Fruit fly (Drosophila melanogaster) whole organism, embryonic: ENCODE results near the gene CG31792.

ENCODE experiments used
- Blimp-1 ChIP-seq: fragments of 200-800 bp; sonication (Bioruptor generic); optimal IDR thresholded peaks from 3 replicates; lab custom pipeline; 2018; ENCODE audit warnings: missing biosample characterization, missing genetic modification characterization, mild to moderate bottlenecking, moderate library complexity, missing genetic modification reagents
- CG12659 ChIP-seq: fragments of 200-800 bp; sonication (Bioruptor generic); optimal IDR thresholded peaks from 3 replicates; lab custom pipeline; 2017; ENCODE audit warnings: mild to moderate bottlenecking, missing biosample characterization, missing genetic modification reagents, missing genetic modification characterization
- CG13775 ChIP-seq: fragments of 200-800 bp; sonication (Bioruptor generic); optimal IDR thresholded peaks from 3 replicates; lab custom pipeline; 2017; ENCODE audit warnings: missing biosample characterization, mild to moderate bottlenecking, missing genetic modification characterization
- CG15479 ChIP-seq: fragments of 200-800 bp; sonication (Bioruptor generic); optimal IDR thresholded peaks from 3 replicates; lab custom pipeline; 2019; ENCODE audit warnings: missing biosample characterization, mild to moderate bottlenecking, missing genetic modification characterization, moderate library complexity
- CG17829 ChIP-seq: fragments of 200-800 bp; optimal IDR thresholded peaks from 2 replicates; lab custom pipeline; 2019; ENCODE audit warnings: missing biosample characterization, mild to moderate bottlenecking, missing genetic modification characterization, moderate library complexity
- CG3281 ChIP-seq: fragments of 200-800 bp; sonication (Bioruptor generic); optimal IDR thresholded peaks from 3 replicates; lab custom pipeline; 2017; ENCODE audit warnings: missing biosample characterization, mild to moderate bottlenecking, missing genetic modification characterization
- CG5245 ChIP-seq: fragments of 200-800 bp; sonication (Bioruptor generic); optimal IDR thresholded peaks from 3 replicates; lab custom pipeline; 2016; ENCODE audit warnings: missing biosample characterization, missing genetic modification characterization
- CG6854 ChIP-seq: fragments of 200-800 bp; sonication (Bioruptor generic); optimal IDR thresholded peaks from 3 replicates; lab custom pipeline; 2017; ENCODE audit warnings: missing biosample characterization, mild to moderate bottlenecking, missing genetic modification characterization
- CG7963 ChIP-seq: fragments of 200-800 bp; sonication (Bioruptor generic); IDR thresholded peaks from 3 replicates; pipeline ENCODE4 v1.3.6; 2022; ENCODE audit warnings: missing biosample characterization, missing genetic modification characterization; ENCODE audit not compliant: partially characterized antibody
- CG8359 ChIP-seq: fragments of 200-800 bp; sonication (Bioruptor generic); optimal IDR thresholded peaks from 2 replicates; lab custom pipeline; 2017; ENCODE audit warnings: missing biosample characterization, mild to moderate bottlenecking, missing genetic modification characterization, borderline replicate concordance
- CG8765 ChIP-seq: fragments of 200-800 bp; sonication (Bioruptor generic); IDR thresholded peaks from 2 replicates; pipeline ENCODE4 v1.3.6; 2022; ENCODE audit warnings: missing biosample characterization, missing genetic modification characterization
- CG9609 ChIP-seq: fragments of 200-800 bp; sonication (Bioruptor generic); optimal IDR thresholded peaks from 3 replicates; lab custom pipeline; 2016; ENCODE audit warnings: missing biosample characterization, missing genetic modification characterization
- CG9932 ChIP-seq: fragments of 200-800 bp; sonication (Bioruptor generic); IDR thresholded peaks from 2 replicates; pipeline ENCODE4 v1.3.6; 2022; ENCODE audit warnings: missing biosample characterization, missing genetic modification characterization
- Camta ChIP-seq: fragments of 200-800 bp; sonication (Bioruptor generic); optimal IDR thresholded peaks from 2 replicates; lab custom pipeline; 2016; ENCODE audit warnings: missing biosample characterization, missing genetic modification characterization
- CkIIα-i1 ChIP-seq: fragments of 200-800 bp; sonication (Bioruptor generic); IDR thresholded peaks from 2 replicates; pipeline ENCODE4 v1.3.6; 2022; ENCODE audit warnings: missing biosample characterization, missing genetic modification characterization
- Drgx ChIP-seq: fragments of 200-800 bp; sonication (Bioruptor generic); IDR thresholded peaks from 2 replicates; pipeline ENCODE4 v1.3.6; 2022; ENCODE audit warnings: missing biosample characterization, missing genetic modification characterization
- Gug ChIP-seq: fragments of 200-800 bp; sonication (Bioruptor generic); IDR thresholded peaks from 4 replicates; pipeline ENCODE4 v1.3.6; 2022; ENCODE audit warnings: missing biosample characterization, missing genetic modification characterization
- HLH54F ChIP-seq: fragments of 200-800 bp; sonication (Bioruptor generic); optimal IDR thresholded peaks from 3 replicates; lab custom pipeline; 2016; ENCODE audit warnings: missing biosample characterization, missing genetic modification characterization
- Kr ChIP-seq: fragments of 200-800 bp; sonication (Bioruptor generic); optimal IDR thresholded peaks from 2 replicates; lab custom pipeline; 2017; ENCODE audit warnings: missing biosample characterization, mild to moderate bottlenecking, missing genetic modification characterization
- NK7.1 ChIP-seq: fragments of 200-800 bp; sonication (Bioruptor generic); optimal IDR thresholded peaks from 3 replicates; lab custom pipeline; 2016; ENCODE audit warnings: missing biosample characterization, missing genetic modification characterization
- Oaz ChIP-seq: fragments of 200-800 bp; sonication (Bioruptor generic); IDR thresholded peaks from 2 replicates; pipeline ENCODE4 v1.3.6; 2022; ENCODE audit warnings: missing biosample characterization, missing genetic modification characterization
- PHDP ChIP-seq: fragments of 200-800 bp; sonication (Bioruptor generic); optimal IDR thresholded peaks from 3 replicates; lab custom pipeline; 2018; ENCODE audit warnings: missing biosample characterization, mild to moderate bottlenecking, missing genetic modification characterization, moderate library complexity
- Spps ChIP-seq: fragments of 200-800 bp; sonication (Bioruptor generic); optimal IDR thresholded peaks from 2 replicates; lab custom pipeline; 2018; ENCODE audit warnings: missing biosample characterization, mild to moderate bottlenecking, missing genetic modification characterization
- Xrp1 ChIP-seq: fragments of 200-800 bp; sonication (Bioruptor generic); IDR thresholded peaks from 2 replicates; pipeline ENCODE4 v1.3.6; 2022; ENCODE audit warnings: missing biosample characterization, missing genetic modification characterization
- abd-A ChIP-seq: fragments of 200-800 bp; sonication (Bioruptor generic); optimal IDR thresholded peaks from 3 replicates; lab custom pipeline; 2019; ENCODE audit warnings: missing biosample characterization, mild to moderate bottlenecking, missing genetic modification characterization, moderate library complexity
- al ChIP-seq: fragments of 200-800 bp; sonication (Bioruptor generic); IDR thresholded peaks from 2 replicates; pipeline ENCODE4 v1.3.6; 2022; ENCODE audit warnings: missing biosample characterization, missing genetic modification characterization
- amos ChIP-seq: fragments of 200-800 bp; sonication (Bioruptor generic); IDR thresholded peaks from 2 replicates; pipeline ENCODE4 v1.3.6; 2022; ENCODE audit warnings: missing biosample characterization, missing genetic modification characterization; ENCODE audit not compliant: partially characterized antibody
- ash1 ChIP-seq: fragments of 200-800 bp; sonication (Bioruptor generic); optimal IDR thresholded peaks from 2 replicates; lab custom pipeline; 2018; ENCODE audit warnings: missing biosample characterization, mild to moderate bottlenecking, missing genetic modification characterization
- ato ChIP-seq: fragments of 200-800 bp; sonication (Bioruptor generic); IDR thresholded peaks from 2 replicates; pipeline ENCODE4 v1.3.6; 2022; ENCODE audit warnings: missing biosample characterization, missing genetic modification characterization; ENCODE audit not compliant: partially characterized antibody
- bowl ChIP-seq: fragments of 200-800 bp; sonication (Bioruptor generic); IDR thresholded peaks from 2 replicates; pipeline ENCODE4 v1.3.6; 2022; ENCODE audit warnings: missing biosample characterization, missing genetic modification characterization
- bsh ChIP-seq, 2 experiments: fragments of 200-800 bp; sonication (Bioruptor generic); optimal IDR thresholded peaks; 2 replicates each; lab custom pipeline; 2017 to 2018; ENCODE audit warnings: mild to moderate bottlenecking in 2 of 2, missing biosample characterization in 2 of 2, missing genetic modification characterization in 2 of 2, moderate library complexity in 1 of 2
- chif ChIP-seq, 2 experiments: fragments of 200-800 bp; sonication (Bioruptor generic); optimal IDR thresholded peaks; 3 replicates each; lab custom pipeline; 2016; ENCODE audit warnings: missing biosample characterization in 2 of 2, missing genetic modification characterization in 2 of 2
- ci ChIP-seq: fragments of 200-800 bp; sonication (Bioruptor generic); IDR thresholded peaks from 3 replicates; pipeline ENCODE4 v1.3.6; 2022; ENCODE audit warnings: missing biosample characterization, missing genetic modification characterization
- dmrt11E ChIP-seq: fragments of 200-800 bp; sonication (Bioruptor generic); optimal IDR thresholded peaks from 3 replicates; lab custom pipeline; 2018; ENCODE audit warnings: missing biosample characterization, mild to moderate bottlenecking, missing genetic modification characterization, moderate library complexity
- eyg ChIP-seq: fragments of 200-800 bp; sonication (Bioruptor generic); optimal IDR thresholded peaks from 3 replicates; lab custom pipeline; 2016; ENCODE audit warnings: missing biosample characterization, missing genetic modification characterization
- ftz-f1 ChIP-seq: fragments of 200-800 bp; sonication (Bioruptor generic); optimal IDR thresholded peaks from 2 replicates; lab custom pipeline; 2016; ENCODE audit warnings: missing biosample characterization, missing genetic modification characterization
- fu2 ChIP-seq: fragments of 200-800 bp; sonication (Bioruptor generic); optimal IDR thresholded peaks from 2 replicates; lab custom pipeline; 2016; ENCODE audit warnings: missing biosample characterization, missing genetic modification characterization
- grau ChIP-seq: fragments of 200-800 bp; optimal IDR thresholded peaks from 3 replicates; lab custom pipeline; 2019; ENCODE audit warnings: missing biosample characterization, mild to moderate bottlenecking, missing genetic modification characterization, moderate library complexity
- hkb ChIP-seq, 2 experiments: fragments of 200-800 bp in 1 of 2; fragments of >200 bp in 1 of 2; sonication (Bioruptor generic) in 1 of 2; IDR thresholded peaks in 1 of 2; optimal IDR thresholded peaks in 1 of 2; 2 replicates each; pipeline versions ENCODE4 v1.3.6 to Lab custom; 2017 to 2022; ENCODE audit warnings: missing biosample characterization in 1 of 2, missing genetic modification characterization in 1 of 2
- ind ChIP-seq: fragments of 200-800 bp; sonication (Bioruptor generic); optimal IDR thresholded peaks from 3 replicates; lab custom pipeline; 2016; ENCODE audit warnings: missing biosample characterization, missing genetic modification characterization
- jumu ChIP-seq: fragments of 200-800 bp; sonication (Bioruptor generic); optimal IDR thresholded peaks from 3 replicates; lab custom pipeline; 2016; ENCODE audit warnings: missing biosample characterization, missing genetic modification characterization
- mam ChIP-seq: fragments of 200-800 bp; sonication (Bioruptor generic); optimal IDR thresholded peaks from 3 replicates; lab custom pipeline; 2016; ENCODE audit warnings: missing biosample characterization, missing genetic modification characterization
- mirr ChIP-seq: fragments of 200-800 bp; sonication (Bioruptor generic); optimal IDR thresholded peaks from 3 replicates; lab custom pipeline; 2018; ENCODE audit warnings: missing biosample characterization, mild to moderate bottlenecking, missing genetic modification characterization
- pros ChIP-seq: fragments of 200-800 bp; sonication (Bioruptor generic); optimal IDR thresholded peaks from 3 replicates; lab custom pipeline; 2019; ENCODE audit warnings: missing biosample characterization, mild to moderate bottlenecking, missing genetic modification characterization, moderate library complexity
- ranshi ChIP-seq: fragments of 200-800 bp; sonication (Bioruptor generic); IDR thresholded peaks from 2 replicates; pipeline ENCODE4 v1.3.6; 2022; ENCODE audit warnings: missing biosample characterization, missing genetic modification characterization
- row ChIP-seq: fragments of 200-800 bp; sonication (Bioruptor generic); IDR thresholded peaks from 3 replicates; pipeline ENCODE4 v1.3.6; 2022; ENCODE audit warnings: missing biosample characterization, missing genetic modification characterization
- sima ChIP-seq: fragments of 200-800 bp; sonication (Bioruptor generic); optimal IDR thresholded peaks from 2 replicates; lab custom pipeline; 2016; ENCODE audit warnings: missing biosample characterization, missing genetic modification characterization
- slp2 ChIP-seq: fragments of 200-800 bp; sonication (Bioruptor generic); optimal IDR thresholded peaks from 2 replicates; lab custom pipeline; 2016; ENCODE audit warnings: missing biosample characterization, missing genetic modification characterization
- usp ChIP-seq: fragments of >200 bp; optimal IDR thresholded peaks from 2 replicates; lab custom pipeline; 2017; ENCODE audit warnings: missing biosample characterization, missing genetic modification characterization
- vnd ChIP-seq: fragments of 200-800 bp; sonication (Bioruptor generic); IDR thresholded peaks from 3 replicates; pipeline ENCODE4 v1.3.6; 2022; ENCODE audit warnings: missing biosample characterization, missing genetic modification characterization; ENCODE audit not compliant: partially characterized antibody
- z ChIP-seq: fragments of 200-800 bp; sonication (Bioruptor generic); IDR thresholded peaks from 3 replicates; pipeline ENCODE4 v1.3.6; 2022; ENCODE audit warnings: missing biosample characterization, missing genetic modification characterization

The CG31792 gene

dm6 chr2L:19041590-19041989 lies 44.3 kb downstream of the CG31792 start, which contains the start of gene Catsup (continued):
- no peak for TF ChIP-seq fu2 (GFP tag; lab: Kevin White, UChicago)
- TF ChIP-seq CG15479 (GFP tag; lab: Kevin White, UChicago), result no peak
- TF ChIP-seq ci (GFP tag; lab: Robert Waterston, UW), result no peak
- TF ChIP-seq CG17829 (tag; lab: Kevin White, UChicago), result no peak
- peak; percentile 49; the same call in 1 of the 3 replicates for TF ChIP-seq vnd (GFP tag; lab: Robert Waterston, UW)
- TF ChIP-seq bsh (GFP tag; optimal IDR thresholded peaks at IDR 0.05; lab: Kevin White, UChicago), result no peak
- TF ChIP-seq CG8765 (GFP tag; lab: Robert Waterston, UW), result no peak
- no peak for TF ChIP-seq Blimp-1 (GFP tag; lab: Kevin White, UChicago)
- TF ChIP-seq mam (GFP tag; lab: Kevin White, UChicago), result no peak
- TF ChIP-seq Oaz, result no peak
- TF ChIP-seq Xrp1 (GFP tag; lab: Robert Waterston, UW), result no peak
- no peak for TF ChIP-seq mirr (GFP tag; lab: Kevin White, UChicago)
- no peak for TF ChIP-seq CkIIα-i1 (GFP tag; lab: Robert Waterston, UW)
- TF ChIP-seq ato (GFP tag; lab: Robert Waterston, UW), result 0 out of 2 replicates have a peak, but pooled peaks have one; percentile 18
- TF ChIP-seq bowl, result no peak
- no peak for TF ChIP-seq ash1 (GFP tag; lab: Kevin White, UChicago)
- no peak for TF ChIP-seq CG5245 (GFP tag; lab: Kevin White, UChicago)
- no peak for TF ChIP-seq ind
- no peak for TF ChIP-seq CG8359 (GFP tag; lab: Kevin White, UChicago)
- TF ChIP-seq NK7.1 (GFP tag; lab: Kevin White, UChicago), result no peak
- TF ChIP-seq Drgx (GFP tag; lab: Robert Waterston, UW), result no peak
- no peak for TF ChIP-seq eyg (GFP tag; lab: Kevin White, UChicago)
- TF ChIP-seq Kr, result no peak
- no peak for TF ChIP-seq pros (GFP tag; lab: Kevin White, UChicago)
- TF ChIP-seq CG12659, result peak; percentile 16
- TF ChIP-seq CG9609 (GFP tag; lab: Kevin White, UChicago), result no peak
- no peak for TF ChIP-seq z
- no peak for TF ChIP-seq sima
- no peak for TF ChIP-seq ranshi
- TF ChIP-seq hkb (optimal IDR thresholded peaks at IDR 0.05; lab: Kevin White, UChicago), result no peak
- no peak for TF ChIP-seq hkb (GFP tag; IDR thresholded peaks at IDR 0.05; lab: Robert Waterston, UW)
- TF ChIP-seq ftz-f1 (GFP tag; lab: Kevin White, UChicago), result no peak
- no peak for TF ChIP-seq CG9932 (GFP tag; lab: Robert Waterston, UW)
- TF ChIP-seq PHDP, result no peak
- no peak for TF ChIP-seq CG3281 (GFP tag; lab: Kevin White, UChicago)
- no peak for TF ChIP-seq jumu (GFP tag; lab: Kevin White, UChicago)
- TF ChIP-seq dmrt11E, result no peak
- peak; percentile 14; the same call in 1 of the 3 replicates for TF ChIP-seq row (GFP tag; lab: Robert Waterston, UW)
- no peak for TF ChIP-seq Camta (GFP tag; lab: Kevin White, UChicago)
- no peak for TF ChIP-seq CG6854 (GFP tag; lab: Kevin White, UChicago)
- TF ChIP-seq Gug, result no peak
- TF ChIP-seq Spps (tag; lab: Kevin White, UChicago), result no peak
- no peak for TF ChIP-seq chif (GFP tag; optimal IDR thresholded peaks at IDR 0.05; lab: Kevin White, UChicago)
- TF ChIP-seq amos (GFP tag; lab: Robert Waterston, UW), result peak; percentile 59
- TF ChIP-seq usp (GFP tag; lab: Kevin White, UChicago), result no peak
- TF ChIP-seq abd-A (tag; lab: Kevin White, UChicago), result no peak
- no peak for TF ChIP-seq CG13775 (GFP tag; lab: Kevin White, UChicago)
- TF ChIP-seq CG7963, result peak; percentile 62; the same call in 2 of the 3 replicates
- no peak for TF ChIP-seq HLH54F (GFP tag; lab: Kevin White, UChicago)
- no peak for TF ChIP-seq slp2 (GFP tag; lab: Kevin White, UChicago)
- no peak for TF ChIP-seq grau
- TF ChIP-seq al (GFP tag; lab: Robert Waterston, UW), result no peak
